Fruit fly (Drosophila melanogaster) Kc167 (cell line): ENCODE data around the gene smg.

ENCODE experiments used
- Myc ChIP-seq: fragments of >200 bp; optimal IDR thresholded peaks from 2 replicates; lab custom pipeline; 2017; ENCODE audit warnings: missing external identifiers
- h ChIP-seq: fragments of >200 bp; optimal IDR thresholded peaks from 3 replicates; lab custom pipeline; 2018; ENCODE audit warnings: missing external identifiers
- insv ChIP-seq: fragments of >200 bp; optimal IDR thresholded peaks from 3 replicates; lab custom pipeline; 2018; ENCODE audit warnings: missing external identifiers

- no peak for TF ChIP-seq insv (lab: Kevin White, UChicago)
- no peak for TF ChIP-seq h (lab: Kevin White, UChicago)
- TF ChIP-seq Myc (lab: Kevin White, UChicago): no peak
These were observed 42.6 kb downstream of the smg start for dm6 chr3L:8955199-8955598.
